Fruit fly (Drosophila melanogaster) whole organism, wandering third instar larva: ENCODE data around the gene CG32163.

Experiments
- Abd-B ChIP-seq: fragments of >200 bp; optimal IDR thresholded peaks from 2 replicates; lab custom pipeline; 2017; ENCODE audit warnings: missing biosample characterization, missing genetic modification characterization
- CG32264 ChIP-seq: fragments of 200-800 bp; sonication (Bioruptor generic); optimal IDR thresholded peaks from 2 replicates; lab custom pipeline; 2016; ENCODE audit warnings: missing biosample characterization, missing genetic modification characterization
- CG9705 ChIP-seq: fragments of 200-800 bp; sonication (Bioruptor generic); optimal IDR thresholded peaks from 2 replicates; lab custom pipeline; 2018; ENCODE audit warnings: missing biosample characterization, mild to moderate bottlenecking, missing genetic modification characterization
- CrebA ChIP-seq: fragments of 200-800 bp; sonication (Bioruptor generic); optimal IDR thresholded peaks from 2 replicates; lab custom pipeline; 2016; ENCODE audit warnings: missing biosample characterization, mild to moderate bottlenecking, missing genetic modification characterization, borderline replicate concordance
- Dfd ChIP-seq: fragments of >200 bp; optimal IDR thresholded peaks from 2 replicates; lab custom pipeline; 2017; ENCODE audit warnings: missing biosample characterization, missing genetic modification characterization
- Dif ChIP-seq: fragments of 200-275, 200-300 bp; sonication (Bioruptor generic); optimal IDR thresholded peaks from 2 replicates; lab custom pipeline; 2018; ENCODE audit warnings: missing biosample characterization, missing genetic modification characterization; ENCODE audit not compliant: partially characterized antibody
- GATAd ChIP-seq: sonication (Bioruptor generic); optimal IDR thresholded peaks from 2 replicates; lab custom pipeline; 2016; ENCODE audit warnings: missing biosample characterization, missing genetic modification characterization
- HLH106 ChIP-seq: fragments of 200-800 bp; optimal IDR thresholded peaks from 3 replicates; lab custom pipeline; 2019; ENCODE audit warnings: missing biosample characterization, mild to moderate bottlenecking, missing genetic modification characterization, moderate library complexity
- Hnf4 ChIP-seq: fragments of 200-800 bp; sonication (Bioruptor generic); optimal IDR thresholded peaks from 2 replicates; lab custom pipeline; 2016; ENCODE audit warnings: missing biosample characterization, mild to moderate bottlenecking, missing genetic modification characterization
- Hr78 ChIP-seq: fragments of >200 bp; optimal IDR thresholded peaks from 2 replicates; lab custom pipeline; 2017; ENCODE audit warnings: missing biosample characterization, missing genetic modification characterization
- Hr83 ChIP-seq: fragments of 200-300 bp; sonication (Bioruptor generic); optimal IDR thresholded peaks from 2 replicates; lab custom pipeline; 2016; ENCODE audit warnings: missing biosample characterization, mild to moderate bottlenecking, missing genetic modification characterization, moderate library complexity; ENCODE audit not compliant: poor library complexity, severe bottlenecking
- Jra ChIP-seq: sonication (Bioruptor generic); optimal IDR thresholded peaks from 2 replicates; lab custom pipeline; 2016; ENCODE audit warnings: missing biosample characterization, missing genetic modification characterization
- Mio ChIP-seq: sonication (Bioruptor generic); optimal IDR thresholded peaks from 2 replicates; lab custom pipeline; 2016; ENCODE audit warnings: missing biosample characterization, missing genetic modification characterization
- Myc ChIP-seq: fragments of >200 bp; optimal IDR thresholded peaks from 2 replicates; lab custom pipeline; 2017
- N ChIP-seq: fragments of >200 bp; optimal IDR thresholded peaks from 2 replicates; lab custom pipeline; 2018; ENCODE audit warnings: missing biosample characterization, missing external identifiers, missing genetic modification characterization
- OdsH ChIP-seq: fragments of 200-800 bp; sonication (Bioruptor generic); optimal IDR thresholded peaks from 2 replicates; lab custom pipeline; 2016; ENCODE audit warnings: missing biosample characterization, mild to moderate bottlenecking, missing genetic modification characterization
- Rel ChIP-seq, 2 experiments: fragments of 200-800 bp; sonication (Bioruptor generic) in 1 of 2; optimal IDR thresholded peaks; 2 replicates in 1 of 2; 3 replicates in 1 of 2; lab custom pipeline; 2016 to 2019; ENCODE audit warnings: mild to moderate bottlenecking in 2 of 2, missing biosample characterization in 2 of 2, missing genetic modification characterization in 2 of 2, moderate library complexity in 1 of 2
- Sp1 ChIP-seq: fragments of 200-800 bp; sonication (Bioruptor generic); optimal IDR thresholded peaks from 3 replicates; lab custom pipeline; 2019; ENCODE audit warnings: missing biosample characterization, mild to moderate bottlenecking, missing genetic modification characterization, moderate library complexity
- Vsx2 ChIP-seq: fragments of 200-300, 225-300 bp; sonication (Bioruptor generic); optimal IDR thresholded peaks from 2 replicates; lab custom pipeline; 2018; ENCODE audit warnings: missing biosample characterization, missing genetic modification characterization; ENCODE audit not compliant: partially characterized antibody
- br ChIP-seq: fragments of 200-800 bp; sonication (Bioruptor generic); optimal IDR thresholded peaks from 2 replicates; lab custom pipeline; 2016; ENCODE audit warnings: missing biosample characterization, missing genetic modification characterization
- brk ChIP-seq: fragments of 200-800 bp; sonication (Bioruptor generic); optimal IDR thresholded peaks from 2 replicates; lab custom pipeline; 2016; ENCODE audit warnings: missing biosample characterization, mild to moderate bottlenecking, missing genetic modification characterization
- dl ChIP-seq, 2 experiments: fragments of 175-275, 200-275 bp in 1 of 2; fragments of 200-275 bp in 1 of 2; sonication (Bioruptor generic); optimal IDR thresholded peaks; lab custom pipeline; 2018; ENCODE audit warnings: mild to moderate bottlenecking in 2 of 2, missing biosample characterization in 2 of 2, missing genetic modification characterization in 2 of 2, moderate library complexity in 2 of 2; ENCODE audit not compliant: partially characterized antibody in 2 of 2, insufficient read depth in 1 of 2
- dmrt93B ChIP-seq: fragments of 200-800 bp; sonication (Bioruptor generic); optimal IDR thresholded peaks from 2 replicates; lab custom pipeline; 2018; ENCODE audit warnings: missing biosample characterization, mild to moderate bottlenecking, missing genetic modification characterization
- dsf ChIP-seq: sonication (Bioruptor generic); optimal IDR thresholded peaks from 2 replicates; lab custom pipeline; 2016; ENCODE audit warnings: missing biosample characterization, missing genetic modification characterization, borderline replicate concordance
- ey ChIP-seq: fragments of 200-800 bp; sonication (Bioruptor generic); optimal IDR thresholded peaks from 2 replicates; lab custom pipeline; 2016; ENCODE audit warnings: missing biosample characterization, missing genetic modification characterization
- foxo ChIP-seq, 2 experiments: fragments of 200-800 bp; sonication (Bioruptor generic); optimal IDR thresholded peaks; 2 replicates in 1 of 2; 3 replicates in 1 of 2; lab custom pipeline; 2016 to 2017; ENCODE audit warnings: missing biosample characterization in 2 of 2, missing genetic modification characterization in 2 of 2
- fru ChIP-seq: fragments of 200-800 bp; sonication (Bioruptor generic); optimal IDR thresholded peaks from 3 replicates; lab custom pipeline; 2016; ENCODE audit warnings: missing biosample characterization, mild to moderate bottlenecking, missing genetic modification characterization
- h ChIP-seq: fragments of 200-800 bp; sonication (Bioruptor generic); optimal IDR thresholded peaks from 3 replicates; lab custom pipeline; 2016; ENCODE audit warnings: missing biosample characterization, mild to moderate bottlenecking, missing genetic modification characterization
- jim ChIP-seq: fragments of 175-275, 200-325 bp; sonication (Bioruptor generic); optimal IDR thresholded peaks from 2 replicates; lab custom pipeline; 2016; ENCODE audit warnings: missing biosample characterization, mild to moderate bottlenecking, missing genetic modification characterization
- lola ChIP-seq: fragments of >200 bp; optimal IDR thresholded peaks from 2 replicates; lab custom pipeline; 2017; ENCODE audit warnings: missing biosample characterization, missing genetic modification characterization
- pan ChIP-seq: fragments of >200 bp; optimal IDR thresholded peaks from 2 replicates; lab custom pipeline; 2017
- psq ChIP-seq: fragments of 200-800 bp; sonication (Bioruptor generic); optimal IDR thresholded peaks from 3 replicates; lab custom pipeline; 2017; ENCODE audit warnings: missing biosample characterization, mild to moderate bottlenecking, missing genetic modification characterization, moderate library complexity
- rgr ChIP-seq: fragments of 200-800 bp; sonication (Bioruptor generic); optimal IDR thresholded peaks from 3 replicates; lab custom pipeline; 2016; ENCODE audit warnings: missing biosample characterization, mild to moderate bottlenecking, missing genetic modification characterization
- sage ChIP-seq: fragments of 200-800 bp; sonication (Bioruptor generic); optimal IDR thresholded peaks from 2 replicates; lab custom pipeline; 2016; ENCODE audit warnings: missing biosample characterization, mild to moderate bottlenecking, missing genetic modification characterization
- sv ChIP-seq: fragments of 200-800 bp; sonication (Bioruptor generic); optimal IDR thresholded peaks from 3 replicates; lab custom pipeline; 2016; ENCODE audit warnings: missing biosample characterization, missing genetic modification characterization
- tai ChIP-seq: sonication (Bioruptor generic); optimal IDR thresholded peaks from 2 replicates; lab custom pipeline; 2016; ENCODE audit warnings: missing biosample characterization, missing genetic modification characterization
- usp ChIP-seq: fragments of >200 bp; optimal IDR thresholded peaks from 2 replicates; lab custom pipeline; 2017; ENCODE audit warnings: missing biosample characterization, missing genetic modification characterization
- woc ChIP-seq: sonication (Bioruptor generic); optimal IDR thresholded peaks from 2 replicates; lab custom pipeline; 2016; ENCODE audit warnings: missing biosample characterization, mild to moderate bottlenecking, missing genetic modification characterization

CG32163 gene

DNA sequence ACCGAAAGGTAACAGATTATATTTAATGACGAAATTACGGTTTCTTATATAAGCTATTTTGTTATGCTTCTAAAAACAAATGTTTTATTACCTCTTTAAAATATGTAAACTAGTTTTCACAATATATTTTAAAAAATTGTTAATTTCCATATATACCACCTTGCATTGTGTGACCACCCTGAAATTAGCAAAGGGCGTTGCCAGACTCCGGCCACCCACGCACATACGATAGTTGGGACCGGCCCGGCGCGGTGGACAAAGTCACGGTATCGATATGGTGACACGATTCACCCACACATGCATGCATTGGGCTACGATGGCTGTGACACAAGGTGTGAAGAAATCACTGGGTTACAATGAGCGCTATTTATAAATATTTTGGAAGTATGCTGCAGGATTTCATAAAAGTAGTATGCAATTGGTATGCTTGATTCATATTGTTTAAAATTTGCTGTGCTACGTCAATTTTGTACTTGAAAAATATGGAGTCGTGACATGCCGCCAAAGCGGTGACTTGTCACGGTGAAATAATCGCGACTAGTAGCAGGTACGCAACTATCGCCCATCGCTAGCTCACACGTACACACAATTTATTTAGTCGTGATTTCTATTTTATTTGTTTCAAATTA lies 1.2 kb downstream of the CG32163 start:
- TF ChIP-seq tai (GFP tag; lab: Kevin White, UChicago) (no peak), CrebA (GFP tag; lab: Kevin White, UChicago) (no peak), N (GFP tag; lab: Kevin White, UChicago) (no peak), dsf (GFP tag; lab: Kevin White, UChicago) (no peak), Hr78 (GFP tag; lab: Kevin White, UChicago) (no peak), Hnf4 (GFP tag; lab: Kevin White, UChicago) (no peak), br (GFP tag; lab: Kevin White, UChicago) (peak; percentile 53), Hr83 (GFP tag; lab: Kevin White, UChicago) (peak; percentile 91), rgr (peak; percentile 63), Dfd (GFP tag; lab: Kevin White, UChicago) (no peak), brk (GFP tag; lab: Kevin White, UChicago) (no peak), foxo (GFP tag; optimal IDR thresholded peaks at IDR 0.05; lab: Kevin White, UChicago) (peak in 1 of 2 experiments; percentile 59), Dif (no peak), GATAd (GFP tag; lab: Kevin White, UChicago) (no peak), Abd-B (GFP tag; lab: Kevin White, UChicago) (no peak), pan (lab: Kevin White, UChicago) (no peak), ey (GFP tag; lab: Kevin White, UChicago) (peak; percentile 43), psq (GFP tag; lab: Kevin White, UChicago) (peak; percentile 42), usp (GFP tag; lab: Kevin White, UChicago) (no peak), Jra (GFP tag; lab: Kevin White, UChicago) (peak; percentile 75), lola (no peak), sage (GFP tag; lab: Kevin White, UChicago) (no peak), Mio (no peak), Sp1 (GFP tag; lab: Kevin White, UChicago) (peak; percentile 45), HLH106 (tag; lab: Kevin White, UChicago) (peak; percentile 54), CG9705 (peak; percentile 18), sv (GFP tag; lab: Kevin White, UChicago) (peak; percentile 47), Myc (lab: Kevin White, UChicago) (peak; percentile 45), woc (GFP tag; lab: Kevin White, UChicago) (peak; percentile 96), h (GFP tag; lab: Kevin White, UChicago) (peak; percentile 71), Vsx2 (GFP tag; lab: Kevin White, UChicago) (no peak), CG32264 (peak; percentile 5), jim (no peak), Rel (GFP tag; optimal IDR thresholded peaks at IDR 0.05; lab: Kevin White, UChicago) (no peak), Rel (tag; optimal IDR thresholded peaks at IDR 0.05; lab: Kevin White, UChicago) (peak; percentile 72), fru (GFP tag; lab: Kevin White, UChicago) (peak; percentile 44), OdsH (GFP tag; lab: Kevin White, UChicago) (peak; percentile 34), dmrt93B (GFP tag; lab: Kevin White, UChicago) (peak; percentile 47), dl (GFP tag; optimal IDR thresholded peaks at IDR 0.05; lab: Kevin White, UChicago; ENCODE audit: insufficient read depth in 1 of 2, partially characterized antibody in 2 of 2) (no peak)

DNA sequence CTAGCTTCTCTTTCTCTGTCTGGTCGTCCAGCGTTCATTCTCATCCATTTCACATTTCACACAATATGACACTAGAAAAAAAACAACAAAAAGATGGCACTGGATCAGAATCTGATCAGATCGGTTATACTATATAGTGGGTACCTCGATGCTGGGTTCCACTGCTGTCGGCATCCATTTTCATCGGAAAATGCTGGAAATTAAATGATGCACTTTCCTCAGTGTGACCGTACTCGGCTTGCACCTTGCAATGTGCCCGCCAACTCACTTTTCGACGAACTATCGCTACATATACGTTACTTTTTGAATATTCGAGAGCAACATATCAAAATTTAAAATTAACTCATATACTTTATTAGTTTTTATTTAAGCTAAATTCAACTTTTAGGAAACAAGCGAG lies 3.9 kb downstream of the CG32163 start, which contains the start of gene tra:
Gene tra, minus strand, starts transcription at position 191 of the 400 bp plus-strand sequence.
- TF ChIP-seq h (GFP tag; lab: Kevin White, UChicago) (no peak), usp (GFP tag; lab: Kevin White, UChicago) (no peak), GATAd (GFP tag; lab: Kevin White, UChicago) (no peak), N (GFP tag; lab: Kevin White, UChicago) (no peak), Hr78 (GFP tag; lab: Kevin White, UChicago) (no peak), dsf (GFP tag; lab: Kevin White, UChicago) (no peak), sage (GFP tag; lab: Kevin White, UChicago) (no peak), dmrt93B (GFP tag; lab: Kevin White, UChicago) (no peak), Rel (GFP tag; optimal IDR thresholded peaks at IDR 0.05; lab: Kevin White, UChicago) (no peak), Rel (tag; optimal IDR thresholded peaks at IDR 0.05; lab: Kevin White, UChicago) (no peak), Dif (no peak), brk (GFP tag; lab: Kevin White, UChicago) (no peak), pan (lab: Kevin White, UChicago) (no peak), jim (no peak), HLH106 (tag; lab: Kevin White, UChicago) (no peak)
